Fruit fly (Drosophila melanogaster) whole organism, embryonic: ENCODE measurements around the gene CG4452.
A peak's percentile ranks its signal among the peaks of the same experiment; 100 is the strongest.

ENCODE experiments used
- BEAF-32 ChIP-seq: fragments of 200-800 bp; sonication (Bioruptor generic); optimal IDR thresholded peaks from 3 replicates; lab custom pipeline; 2017; ENCODE audit warnings: missing biosample characterization, missing genetic modification characterization, mild to moderate bottlenecking, moderate library complexity, missing genetic modification reagents
- Bdp1 ChIP-seq: fragments of 200-800 bp; sonication (Bioruptor generic); optimal IDR thresholded peaks from 3 replicates; lab custom pipeline; 2016; ENCODE audit warnings: missing biosample characterization, missing genetic modification characterization
- CG10147 ChIP-seq: fragments of 200-800 bp; sonication (Bioruptor generic); optimal IDR thresholded peaks from 2 replicates; lab custom pipeline; 2019; ENCODE audit warnings: missing biosample characterization, mild to moderate bottlenecking, missing genetic modification characterization, moderate library complexity
- CG10321 ChIP-seq: fragments of 200-800 bp; sonication (Bioruptor generic); IDR thresholded peaks from 2 replicates; pipeline ENCODE4 v1.3.6; 2022; ENCODE audit warnings: missing biosample characterization, missing genetic modification characterization
- CG12071 ChIP-seq: fragments of 200-800 bp; sonication (Bioruptor generic); optimal IDR thresholded peaks from 3 replicates; lab custom pipeline; 2018; ENCODE audit warnings: missing biosample characterization, mild to moderate bottlenecking, missing genetic modification characterization
- CG12219 ChIP-seq: fragments of 200-800 bp; sonication (Bioruptor generic); optimal IDR thresholded peaks from 3 replicates; lab custom pipeline; 2018; ENCODE audit warnings: missing biosample characterization, mild to moderate bottlenecking, missing genetic modification characterization
- CG12769 ChIP-seq: fragments of 200-800 bp; sonication (Bioruptor generic); optimal IDR thresholded peaks from 2 replicates; lab custom pipeline; 2019; ENCODE audit warnings: missing biosample characterization, mild to moderate bottlenecking, missing genetic modification characterization, moderate library complexity
- CG14441 ChIP-seq: fragments of 200-800 bp; sonication (Bioruptor generic); IDR thresholded peaks from 2 replicates; pipeline ENCODE4 v1.3.6; 2022; ENCODE audit warnings: missing biosample characterization, missing genetic modification characterization
- CG14710 ChIP-seq: fragments of 200-800 bp; sonication (Bioruptor generic); optimal IDR thresholded peaks from 3 replicates; lab custom pipeline; 2019; ENCODE audit warnings: missing biosample characterization, mild to moderate bottlenecking, missing genetic modification characterization, moderate library complexity
- CG15011 ChIP-seq: fragments of 200-800 bp; sonication (Bioruptor generic); optimal IDR thresholded peaks from 3 replicates; lab custom pipeline; 2018; ENCODE audit warnings: missing biosample characterization, mild to moderate bottlenecking, missing genetic modification characterization
- CG1603 ChIP-seq: fragments of 200-800 bp; sonication (Bioruptor generic); optimal IDR thresholded peaks from 2 replicates; lab custom pipeline; 2019; ENCODE audit warnings: missing biosample characterization, mild to moderate bottlenecking, missing genetic modification characterization, moderate library complexity
- CG17385 ChIP-seq: fragments of 200-800 bp; sonication (Bioruptor generic); optimal IDR thresholded peaks from 3 replicates; lab custom pipeline; 2018; ENCODE audit warnings: missing biosample characterization, mild to moderate bottlenecking, missing genetic modification characterization
- CG17568 ChIP-seq: fragments of 200-800 bp; sonication (Bioruptor generic); optimal IDR thresholded peaks from 2 replicates; lab custom pipeline; 2018; ENCODE audit warnings: missing biosample characterization, mild to moderate bottlenecking, missing genetic modification characterization, moderate library complexity
- CG32532 ChIP-seq: fragments of 200-800 bp; sonication (Bioruptor generic); IDR thresholded peaks from 2 replicates; pipeline ENCODE4 v1.3.6; 2022; ENCODE audit warnings: missing biosample characterization, missing genetic modification characterization
- CG3407 ChIP-seq: fragments of 200-800 bp; sonication (Bioruptor generic); optimal IDR thresholded peaks from 2 replicates; lab custom pipeline; 2018; ENCODE audit warnings: missing biosample characterization, mild to moderate bottlenecking, missing genetic modification characterization
- CG34422 ChIP-seq: fragments of 200-800 bp; sonication (Bioruptor generic); IDR thresholded peaks from 3 replicates; pipeline ENCODE4 v1.3.6; 2022; ENCODE audit warnings: missing biosample characterization, missing genetic modification characterization
- CG6813 ChIP-seq: fragments of 200-800 bp; sonication (Bioruptor generic); optimal IDR thresholded peaks from 2 replicates; lab custom pipeline; 2017; ENCODE audit warnings: missing biosample characterization, missing genetic modification characterization, mild to moderate bottlenecking, moderate library complexity, missing genetic modification reagents
- CG7987 ChIP-seq: fragments of 200-800 bp; sonication (Bioruptor generic); optimal IDR thresholded peaks from 2 replicates; lab custom pipeline; 2018; ENCODE audit warnings: missing biosample characterization, mild to moderate bottlenecking, missing genetic modification characterization, moderate library complexity
- CG8290 ChIP-seq, 3 experiments: fragments of 200-800 bp; sonication (Bioruptor generic); optimal IDR thresholded peaks; 2 replicates each; lab custom pipeline; 2016 to 2019; ENCODE audit warnings: missing biosample characterization in 3 of 3, missing genetic modification characterization in 3 of 3, mild to moderate bottlenecking in 2 of 3, moderate library complexity in 1 of 3
- CG8765 ChIP-seq: fragments of 200-800 bp; sonication (Bioruptor generic); IDR thresholded peaks from 2 replicates; pipeline ENCODE4 v1.3.6; 2022; ENCODE audit warnings: missing biosample characterization, missing genetic modification characterization
- Dp ChIP-seq: fragments of 200-800 bp; sonication (Bioruptor generic); optimal IDR thresholded peaks from 2 replicates; lab custom pipeline; 2018; ENCODE audit warnings: missing biosample characterization, mild to moderate bottlenecking, missing genetic modification characterization, moderate library complexity
- E2f1 ChIP-seq: fragments of 200-800 bp; sonication (Bioruptor generic); IDR thresholded peaks from 2 replicates; pipeline ENCODE4 v1.3.6; 2022; ENCODE audit warnings: missing biosample characterization, missing genetic modification characterization
- Gug ChIP-seq: fragments of 200-800 bp; sonication (Bioruptor generic); IDR thresholded peaks from 4 replicates; pipeline ENCODE4 v1.3.6; 2022; ENCODE audit warnings: missing biosample characterization, missing genetic modification characterization
- MESR4 ChIP-seq: fragments of 200-800 bp; sonication (Bioruptor generic); optimal IDR thresholded peaks from 2 replicates; lab custom pipeline; 2018; ENCODE audit warnings: missing biosample characterization, mild to moderate bottlenecking, missing genetic modification characterization, moderate library complexity
- Myb ChIP-seq: fragments of 200-800 bp; sonication (Bioruptor generic); optimal IDR thresholded peaks from 2 replicates; lab custom pipeline; 2016; ENCODE audit warnings: missing biosample characterization, missing genetic modification characterization
- NFAT ChIP-seq: fragments of 200-800 bp; sonication (Bioruptor generic); IDR thresholded peaks from 2 replicates; pipeline ENCODE4 v1.3.6; 2022; ENCODE audit warnings: missing biosample characterization, missing genetic modification characterization
- Pdp1 ChIP-seq, 2 experiments: fragments of 200-800 bp; sonication (Bioruptor generic); optimal IDR thresholded peaks; 3 replicates each; lab custom pipeline; 2016; ENCODE audit warnings: missing biosample characterization in 2 of 2, missing genetic modification characterization in 2 of 2, mild to moderate bottlenecking in 1 of 2, moderate library complexity in 1 of 2
- Rfx ChIP-seq: fragments of 200-800 bp; sonication (Bioruptor generic); IDR thresholded peaks from 2 replicates; pipeline ENCODE4 v1.3.6; 2022; ENCODE audit warnings: missing biosample characterization, missing genetic modification characterization
- Sry-δ ChIP-seq: fragments of 200-800 bp; sonication (Bioruptor generic); optimal IDR thresholded peaks from 2 replicates; lab custom pipeline; 2016; ENCODE audit warnings: missing biosample characterization, missing genetic modification characterization
- amos ChIP-seq: fragments of 200-800 bp; sonication (Bioruptor generic); IDR thresholded peaks from 2 replicates; pipeline ENCODE4 v1.3.6; 2022; ENCODE audit warnings: missing biosample characterization, missing genetic modification characterization; ENCODE audit not compliant: partially characterized antibody
- bigmax ChIP-seq: fragments of 200-800 bp; sonication (Bioruptor generic); optimal IDR thresholded peaks from 2 replicates; lab custom pipeline; 2018; ENCODE audit warnings: missing biosample characterization, mild to moderate bottlenecking, missing genetic modification characterization
- chm ChIP-seq: fragments of 200-800 bp; sonication (Bioruptor generic); IDR thresholded peaks from 2 replicates; pipeline ENCODE4 v1.3.6; 2022; ENCODE audit warnings: missing biosample characterization, missing genetic modification characterization
- eyg ChIP-seq: fragments of 200-800 bp; sonication (Bioruptor generic); optimal IDR thresholded peaks from 3 replicates; lab custom pipeline; 2016; ENCODE audit warnings: missing biosample characterization, missing genetic modification characterization
- fd64A ChIP-seq: fragments of 200-800 bp; sonication (Bioruptor generic); optimal IDR thresholded peaks from 3 replicates; lab custom pipeline; 2018; ENCODE audit warnings: missing biosample characterization, mild to moderate bottlenecking, missing genetic modification characterization
- ftz-f1 ChIP-seq: fragments of 200-800 bp; sonication (Bioruptor generic); optimal IDR thresholded peaks from 2 replicates; lab custom pipeline; 2016; ENCODE audit warnings: missing biosample characterization, missing genetic modification characterization
- gce ChIP-seq: fragments of 200-800 bp; sonication (Bioruptor generic); IDR thresholded peaks from 3 replicates; pipeline ENCODE4 v1.3.6; 2022; ENCODE audit warnings: missing biosample characterization, missing genetic modification characterization
- gfzf ChIP-seq: fragments of 200-800 bp; sonication (Bioruptor generic); optimal IDR thresholded peaks from 2 replicates; lab custom pipeline; 2016; ENCODE audit warnings: missing biosample characterization, mild to moderate bottlenecking, missing genetic modification characterization, moderate library complexity
- grn ChIP-seq: fragments of 200-800 bp; sonication (Bioruptor generic); optimal IDR thresholded peaks from 3 replicates; lab custom pipeline; 2017; ENCODE audit warnings: missing biosample characterization, missing genetic modification characterization
- hkb ChIP-seq, 2 experiments: fragments of 200-800 bp in 1 of 2; fragments of >200 bp in 1 of 2; sonication (Bioruptor generic) in 1 of 2; IDR thresholded peaks in 1 of 2; optimal IDR thresholded peaks in 1 of 2; 2 replicates each; pipeline versions ENCODE4 v1.3.6 to Lab custom; 2017 to 2022; ENCODE audit warnings: missing biosample characterization in 1 of 2, missing genetic modification characterization in 1 of 2
- lab ChIP-seq: fragments of 200-800 bp; sonication (Bioruptor generic); optimal IDR thresholded peaks from 3 replicates; lab custom pipeline; 2017; ENCODE audit warnings: missing biosample characterization, missing genetic modification characterization, mild to moderate bottlenecking, moderate library complexity, missing genetic modification reagents
- mirr ChIP-seq: fragments of 200-800 bp; sonication (Bioruptor generic); optimal IDR thresholded peaks from 3 replicates; lab custom pipeline; 2018; ENCODE audit warnings: missing biosample characterization, mild to moderate bottlenecking, missing genetic modification characterization
- nerfin-1 ChIP-seq: fragments of 200-800 bp; sonication (Bioruptor generic); optimal IDR thresholded peaks from 3 replicates; lab custom pipeline; 2019; ENCODE audit warnings: missing biosample characterization, mild to moderate bottlenecking, missing genetic modification characterization, moderate library complexity
- org-1 ChIP-seq: fragments of 200-800 bp; sonication (Bioruptor generic); optimal IDR thresholded peaks from 2 replicates; lab custom pipeline; 2017; ENCODE audit warnings: missing biosample characterization, missing genetic modification characterization
- pzg ChIP-seq: fragments of 200-800 bp; sonication (Bioruptor generic); optimal IDR thresholded peaks from 3 replicates; lab custom pipeline; 2018; ENCODE audit warnings: missing biosample characterization, mild to moderate bottlenecking, missing genetic modification characterization, moderate library complexity
- so ChIP-seq: fragments of 200-800 bp; sonication (Bioruptor generic); IDR thresholded peaks from 3 replicates; pipeline ENCODE4 v1.3.6; 2022; ENCODE audit warnings: missing biosample characterization, missing genetic modification characterization
- twi ChIP-seq: fragments of 200-800 bp; optimal IDR thresholded peaks from 2 replicates; lab custom pipeline; 2019; ENCODE audit warnings: missing biosample characterization, mild to moderate bottlenecking, missing genetic modification characterization, moderate library complexity
- unc-4 ChIP-seq: fragments of 200-800 bp; sonication (Bioruptor generic); IDR thresholded peaks from 2 replicates; pipeline ENCODE4 v1.3.6; 2022; ENCODE audit warnings: missing biosample characterization, missing genetic modification characterization; ENCODE audit not compliant: partially characterized antibody
- vvl ChIP-seq: fragments of 200-800 bp; sonication (Bioruptor generic); IDR thresholded peaks from 2 replicates; pipeline ENCODE4 v1.3.6; 2022; ENCODE audit warnings: missing biosample characterization, missing genetic modification characterization

Gene CG4452

dm6 chr3L:9360217-9360692 lies 6.9 kb upstream of the CG4452 start, which contains the start of gene Pdxk (continued):
- TF ChIP-seq CG3407 (GFP tag; lab: Kevin White, UChicago), result no peak
- TF ChIP-seq twi (tag; lab: Kevin White, UChicago), result peak; percentile 40
- no peak for TF ChIP-seq org-1
- TF ChIP-seq vvl (GFP tag; lab: Robert Waterston, UW), result peak; percentile 46
- TF ChIP-seq lab (GFP tag; lab: Kevin White, UChicago), result peak; percentile 49
- no peak for TF ChIP-seq Bdp1
- peak; percentile 97 for TF ChIP-seq ftz-f1
- TF ChIP-seq Sry-δ (GFP tag; lab: Kevin White, UChicago), result peak; percentile 72
- no peak for TF ChIP-seq CG8765 (GFP tag; lab: Robert Waterston, UW)
- peak; percentile 41 for TF ChIP-seq Dp (GFP tag; lab: Kevin White, UChicago)
- peak; percentile 96 for TF ChIP-seq mirr (GFP tag; lab: Kevin White, UChicago)
- TF ChIP-seq eyg (GFP tag; lab: Kevin White, UChicago), result no peak
- no peak for TF ChIP-seq hkb (optimal IDR thresholded peaks at IDR 0.05; lab: Kevin White, UChicago)
- TF ChIP-seq hkb (GFP tag; IDR thresholded peaks at IDR 0.05; lab: Robert Waterston, UW), result peak; percentile 37
- TF ChIP-seq unc-4 (GFP tag; lab: Robert Waterston, UW), result no peak
- TF ChIP-seq BEAF-32 (GFP tag; lab: Kevin White, UChicago), result peak; percentile 38
- TF ChIP-seq so (GFP tag; lab: Robert Waterston, UW), result peak; percentile 40; the same call in 1 of the 3 replicates
- TF ChIP-seq CG14710, result peak; percentile 25
- no peak for TF ChIP-seq Gug (GFP tag; lab: Robert Waterston, UW)
- TF ChIP-seq CG15011 (GFP tag; lab: Kevin White, UChicago), result no peak
- no peak for TF ChIP-seq CG10321 (GFP tag; lab: Robert Waterston, UW)
- TF ChIP-seq CG6813, result no peak
- peak; percentile 10 for TF ChIP-seq CG12769
- TF ChIP-seq CG7987 (GFP tag; lab: Kevin White, UChicago), result peak; percentile 52
- TF ChIP-seq E2f1 (GFP tag; lab: Robert Waterston, UW), result peak; percentile 10; the same call in 1 of the 2 replicates
- no peak for TF ChIP-seq CG14441 (GFP tag; lab: Robert Waterston, UW)
- peak; percentile 53 for TF ChIP-seq MESR4
- peak; percentile 25; the same call in 1 of the 3 replicates for TF ChIP-seq CG34422 (GFP tag; lab: Robert Waterston, UW)
- TF ChIP-seq chm (GFP tag; lab: Robert Waterston, UW), result 0 out of 2 replicates have a peak, but pooled peaks have one; percentile 11
- peak; percentile 32 for TF ChIP-seq CG17385 (GFP tag; lab: Kevin White, UChicago)
- TF ChIP-seq gfzf, result peak; percentile 63
- no peak for TF ChIP-seq CG12219 (GFP tag; lab: Kevin White, UChicago)
- peak; percentile 15 for TF ChIP-seq Myb
- TF ChIP-seq gce (GFP tag; lab: Robert Waterston, UW), result peak; percentile 46; the same call in 1 of the 3 replicates
- no peak for TF ChIP-seq CG8290 (GFP tag; optimal IDR thresholded peaks at IDR 0.05; lab: Kevin White, UChicago)
- peak in 1 of 2 experiments; percentile 67 for TF ChIP-seq CG8290 (tag; optimal IDR thresholded peaks at IDR 0.05; lab: Kevin White, UChicago)
- TF ChIP-seq CG10147 (GFP tag; lab: Kevin White, UChicago), result no peak
- peak; percentile 71 for TF ChIP-seq grn
- peak; percentile 40 for TF ChIP-seq fd64A
- TF ChIP-seq CG32532 (GFP tag; lab: Robert Waterston, UW), result no peak
- TF ChIP-seq CG12071 (GFP tag; lab: Kevin White, UChicago), result peak; percentile 22
- TF ChIP-seq bigmax (GFP tag; lab: Kevin White, UChicago), result no peak
- peak in 1 of 2 experiments; percentile 91 for TF ChIP-seq Pdp1 (GFP tag; optimal IDR thresholded peaks at IDR 0.05; lab: Kevin White, UChicago)
- TF ChIP-seq CG17568, result peak; percentile 3
- TF ChIP-seq NFAT, result no peak; the same call in 1 of the 2 replicates
- peak; percentile 26 for TF ChIP-seq nerfin-1 (tag; lab: Kevin White, UChicago)
- TF ChIP-seq Rfx (GFP tag; lab: Robert Waterston, UW), result peak; percentile 43; the same call in 1 of the 2 replicates
- TF ChIP-seq CG1603, result peak; percentile 49
- peak; percentile 62 for TF ChIP-seq pzg
- 0 out of 2 replicates have a peak, but pooled peaks have one; percentile 24 for TF ChIP-seq amos (GFP tag; lab: Robert Waterston, UW)
